Worm (Caenorhabditis elegans) whole organism, early embryonic: ENCODE results near the gene C50B6.9.

Experiments used
- F13C5.2 ChIP-seq: sonication (generic microtip); optimal IDR thresholded peaks from 2 replicates; lab custom pipeline; 2017; ENCODE audit warnings: mild to moderate bottlenecking, missing genetic modification characterization, inconsistent platforms, missing compliant biosample characterization
- ama-1 ChIP-seq: fragments of 150-350 bp; optimal IDR thresholded peaks from 2 replicates; lab custom pipeline; 2014
- ceh-13 ChIP-seq: fragments of 200-800 bp; sonication (Bioruptor generic); optimal IDR thresholded peaks from 2 replicates; lab custom pipeline; 2018; ENCODE audit warnings: mild to moderate bottlenecking, missing genetic modification characterization, missing compliant biosample characterization
- ceh-36 ChIP-seq: sonication (generic microtip); optimal IDR thresholded peaks from 2 replicates; lab custom pipeline; 2016; ENCODE audit warnings: missing genetic modification characterization, inconsistent platforms, missing compliant biosample characterization
- ets-7 ChIP-seq: sonication (generic microtip); optimal IDR thresholded peaks from 2 replicates; lab custom pipeline; 2016; ENCODE audit warnings: missing genotype, missing genetic modification characterization, missing compliant biosample characterization
- flt-1 ChIP-seq: fragments of 200-800 bp; sonication (Bioruptor generic); IDR thresholded peaks from 2 replicates; pipeline ENCODE4 v1.3.6; 2022; ENCODE audit warnings: missing genetic modification characterization, missing compliant biosample characterization
- hmbx-1 ChIP-seq: sonication (generic microtip); optimal IDR thresholded peaks from 2 replicates; lab custom pipeline; 2016; ENCODE audit warnings: mild to moderate bottlenecking, missing genetic modification characterization, missing compliant biosample characterization
- hnd-1 ChIP-seq: sonication (generic microtip); optimal IDR thresholded peaks from 2 replicates; lab custom pipeline; 2016; ENCODE audit warnings: missing genetic modification characterization, missing compliant biosample characterization
- pes-1 ChIP-seq: fragments of 200-800 bp; sonication (Bioruptor generic); IDR thresholded peaks from 2 replicates; pipeline ENCODE4 v1.3.6; 2022; ENCODE audit warnings: missing genetic modification reagents, missing genetic modification characterization, missing compliant biosample characterization
- sea-1 ChIP-seq: fragments of 200-800 bp; sonication (Bioruptor generic); conservative IDR thresholded peaks from 2 replicates; pipeline ENCODE4 v1.3.6; 2022; ENCODE audit warnings: missing genetic modification characterization, missing compliant biosample characterization
- tbx-11 ChIP-seq: fragments of 200-800 bp; sonication (Bioruptor generic); IDR thresholded peaks from 2 replicates; pipeline ENCODE4 v1.3.6; 2022; ENCODE audit warnings: missing genetic modification characterization, missing compliant biosample characterization
- tra-4 ChIP-seq: sonication (generic microtip); optimal IDR thresholded peaks from 2 replicates; lab custom pipeline; 2017; ENCODE audit warnings: missing genetic modification characterization, missing compliant biosample characterization

ce11 chrV:13301443-13301842, 34.7 kb upstream of the C50B6.9 start, which contains the start of gene ceh-79:
- TF ChIP-seq tbx-11 (GFP tag; lab: Robert Waterston, UW) (no peak), ama-1 (lab: Kevin White, UChicago) (no peak), tra-4 (tag; lab: Kevin White, UChicago) (no peak), ceh-36 (no peak), hnd-1 (tag; lab: Kevin White, UChicago) (no peak), ets-7 (tag; lab: Kevin White, UChicago) (no peak), flt-1 (GFP tag; lab: Robert Waterston, UW) (no peak), F13C5.2 (tag; lab: Kevin White, UChicago) (no peak), pes-1 (no peak), ceh-13 (no peak), sea-1 (no peak), hmbx-1 (no peak)
